Worm (Caenorhabditis elegans) whole organism, L4 larva: ENCODE results near the gene M110.3.

Experiments used
- ZK546.5 ChIP-seq, 2 experiments: sonication (generic microtip); optimal IDR thresholded peaks; 2 replicates each; lab custom pipeline; 2017; ENCODE audit warnings: missing biosample characterization in 2 of 2, missing genetic modification characterization in 2 of 2
- dpl-1 ChIP-seq: fragments of 150-350 bp; optimal IDR thresholded peaks from 2 replicates; lab custom pipeline; 2014; ENCODE audit warnings: missing biosample characterization, missing genetic modification reagents, missing genetic modification characterization
- lsy-2 ChIP-seq, 2 experiments: fragments of 150-350 bp in 1 of 2; sonication (generic microtip) in 1 of 2; optimal IDR thresholded peaks; 2 replicates each; lab custom pipeline; 2014 to 2017; ENCODE audit warnings: missing biosample characterization in 2 of 2, missing genetic modification characterization in 2 of 2
- mxl-2 ChIP-seq: fragments of 200-800 bp; sonication (Bioruptor generic); conservative IDR thresholded peaks from 2 replicates; pipeline ENCODE4 v1.3.6; 2022; ENCODE audit warnings: missing genetic modification reagents, missing genetic modification characterization, missing compliant biosample characterization
- nhr-102 ChIP-seq: sonication (generic microtip); optimal IDR thresholded peaks from 2 replicates; lab custom pipeline; 2016; ENCODE audit warnings: mild to moderate bottlenecking, missing genetic modification characterization, moderate library complexity, missing compliant biosample characterization
- nhr-42 ChIP-seq: fragments of 200-800 bp; sonication (Bioruptor generic); IDR thresholded peaks from 2 replicates; pipeline ENCODE4 v1.3.6; 2022; ENCODE audit warnings: missing genetic modification characterization, missing compliant biosample characterization
- nhr-77 ChIP-seq: fragments of 150-350 bp; optimal IDR thresholded peaks from 2 replicates; lab custom pipeline; 2014; ENCODE audit warnings: missing biosample characterization, missing genetic modification characterization
- pqm-1 ChIP-seq: sonication (generic microtip); optimal IDR thresholded peaks from 2 replicates; lab custom pipeline; 2017; ENCODE audit warnings: missing biosample characterization, missing genetic modification characterization
- skn-1 ChIP-seq: fragments of 150-350 bp; optimal IDR thresholded peaks from 2 replicates; lab custom pipeline; 2014; ENCODE audit warnings: missing biosample characterization, missing genetic modification characterization

DNA sequence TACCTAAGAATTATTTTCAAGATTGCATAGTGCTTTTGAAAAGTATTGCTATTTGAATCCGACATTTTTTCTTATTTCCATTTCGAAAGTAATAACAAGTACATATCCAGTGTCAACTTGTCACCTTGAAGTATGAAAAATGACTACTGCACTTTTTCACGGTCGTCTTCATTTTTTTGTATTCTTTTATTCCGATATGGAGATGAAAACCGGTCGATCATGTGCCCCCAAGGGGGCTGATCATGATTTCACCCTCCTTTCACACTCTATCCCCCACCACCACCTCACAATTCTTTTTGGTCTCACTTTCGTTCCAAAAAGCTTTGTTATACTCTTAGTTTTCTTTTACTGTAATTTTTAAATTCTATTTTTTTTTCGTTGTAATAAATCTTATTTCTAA is 9.5 kb upstream of the M110.3 start:
- TF ChIP-seq dpl-1 (GFP tag; lab: Kevin White, UChicago) (no peak), lsy-2 (tag; optimal IDR thresholded peaks at IDR 0.05; lab: Kevin White, UChicago) (no peak), nhr-77 (tag; lab: Kevin White, UChicago) (no peak), nhr-42 (GFP tag; lab: Robert Waterston, UW) (no peak), ZK546.5 (tag; optimal IDR thresholded peaks at IDR 0.05; lab: Kevin White, UChicago) (no peak), skn-1 (tag; lab: Kevin White, UChicago) (no peak), nhr-102 (no peak), mxl-2 (GFP tag; lab: Robert Waterston, UW) (no peak), pqm-1 (tag; lab: Kevin White, UChicago) (no peak)
